Fruit fly (Drosophila melanogaster) whole organism, wandering third instar larva: ENCODE results near the gene CG6094.
A peak's percentile ranks its signal among the peaks of the same experiment; 100 is the strongest.

Experiments used
- Abd-B ChIP-seq: fragments of >200 bp; optimal IDR thresholded peaks from 2 replicates; lab custom pipeline; 2017; ENCODE audit warnings: missing biosample characterization, missing genetic modification characterization
- CG32264 ChIP-seq: fragments of 200-800 bp; sonication (Bioruptor generic); optimal IDR thresholded peaks from 2 replicates; lab custom pipeline; 2016; ENCODE audit warnings: missing biosample characterization, missing genetic modification characterization
- CG9705 ChIP-seq: fragments of 200-800 bp; sonication (Bioruptor generic); optimal IDR thresholded peaks from 2 replicates; lab custom pipeline; 2018; ENCODE audit warnings: missing biosample characterization, mild to moderate bottlenecking, missing genetic modification characterization
- CrebA ChIP-seq: fragments of 200-800 bp; sonication (Bioruptor generic); optimal IDR thresholded peaks from 2 replicates; lab custom pipeline; 2016; ENCODE audit warnings: missing biosample characterization, mild to moderate bottlenecking, missing genetic modification characterization, borderline replicate concordance
- Dfd ChIP-seq: fragments of >200 bp; optimal IDR thresholded peaks from 2 replicates; lab custom pipeline; 2017; ENCODE audit warnings: missing biosample characterization, missing genetic modification characterization
- GATAd ChIP-seq: sonication (Bioruptor generic); optimal IDR thresholded peaks from 2 replicates; lab custom pipeline; 2016; ENCODE audit warnings: missing biosample characterization, missing genetic modification characterization
- HLH106 ChIP-seq: fragments of 200-800 bp; optimal IDR thresholded peaks from 3 replicates; lab custom pipeline; 2019; ENCODE audit warnings: missing biosample characterization, mild to moderate bottlenecking, missing genetic modification characterization, moderate library complexity
- Hr78 ChIP-seq: fragments of >200 bp; optimal IDR thresholded peaks from 2 replicates; lab custom pipeline; 2017; ENCODE audit warnings: missing biosample characterization, missing genetic modification characterization
- Hr83 ChIP-seq: fragments of 200-300 bp; sonication (Bioruptor generic); optimal IDR thresholded peaks from 2 replicates; lab custom pipeline; 2016; ENCODE audit warnings: missing biosample characterization, mild to moderate bottlenecking, missing genetic modification characterization, moderate library complexity; ENCODE audit not compliant: poor library complexity, severe bottlenecking
- Jra ChIP-seq: sonication (Bioruptor generic); optimal IDR thresholded peaks from 2 replicates; lab custom pipeline; 2016; ENCODE audit warnings: missing biosample characterization, missing genetic modification characterization
- Mio ChIP-seq: sonication (Bioruptor generic); optimal IDR thresholded peaks from 2 replicates; lab custom pipeline; 2016; ENCODE audit warnings: missing biosample characterization, missing genetic modification characterization
- Myc ChIP-seq: fragments of >200 bp; optimal IDR thresholded peaks from 2 replicates; lab custom pipeline; 2017
- N ChIP-seq: fragments of >200 bp; optimal IDR thresholded peaks from 2 replicates; lab custom pipeline; 2018; ENCODE audit warnings: missing biosample characterization, missing external identifiers, missing genetic modification characterization
- OdsH ChIP-seq: fragments of 200-800 bp; sonication (Bioruptor generic); optimal IDR thresholded peaks from 2 replicates; lab custom pipeline; 2016; ENCODE audit warnings: missing biosample characterization, mild to moderate bottlenecking, missing genetic modification characterization
- Rel ChIP-seq, 2 experiments: fragments of 200-800 bp; sonication (Bioruptor generic) in 1 of 2; optimal IDR thresholded peaks; 2 replicates in 1 of 2; 3 replicates in 1 of 2; lab custom pipeline; 2016 to 2019; ENCODE audit warnings: mild to moderate bottlenecking in 2 of 2, missing biosample characterization in 2 of 2, missing genetic modification characterization in 2 of 2, moderate library complexity in 1 of 2
- Sp1 ChIP-seq: fragments of 200-800 bp; sonication (Bioruptor generic); optimal IDR thresholded peaks from 3 replicates; lab custom pipeline; 2019; ENCODE audit warnings: missing biosample characterization, mild to moderate bottlenecking, missing genetic modification characterization, moderate library complexity
- Vsx2 ChIP-seq: fragments of 200-300, 225-300 bp; sonication (Bioruptor generic); optimal IDR thresholded peaks from 2 replicates; lab custom pipeline; 2018; ENCODE audit warnings: missing biosample characterization, missing genetic modification characterization; ENCODE audit not compliant: partially characterized antibody
- br ChIP-seq: fragments of 200-800 bp; sonication (Bioruptor generic); optimal IDR thresholded peaks from 2 replicates; lab custom pipeline; 2016; ENCODE audit warnings: missing biosample characterization, missing genetic modification characterization
- brk ChIP-seq: fragments of 200-800 bp; sonication (Bioruptor generic); optimal IDR thresholded peaks from 2 replicates; lab custom pipeline; 2016; ENCODE audit warnings: missing biosample characterization, mild to moderate bottlenecking, missing genetic modification characterization
- dl ChIP-seq, 2 experiments: fragments of 175-275, 200-275 bp in 1 of 2; fragments of 200-275 bp in 1 of 2; sonication (Bioruptor generic); optimal IDR thresholded peaks; lab custom pipeline; 2018; ENCODE audit warnings: mild to moderate bottlenecking in 2 of 2, missing biosample characterization in 2 of 2, missing genetic modification characterization in 2 of 2, moderate library complexity in 2 of 2; ENCODE audit not compliant: partially characterized antibody in 2 of 2, insufficient read depth in 1 of 2
- dmrt93B ChIP-seq: fragments of 200-800 bp; sonication (Bioruptor generic); optimal IDR thresholded peaks from 2 replicates; lab custom pipeline; 2018; ENCODE audit warnings: missing biosample characterization, mild to moderate bottlenecking, missing genetic modification characterization
- ey ChIP-seq: fragments of 200-800 bp; sonication (Bioruptor generic); optimal IDR thresholded peaks from 2 replicates; lab custom pipeline; 2016; ENCODE audit warnings: missing biosample characterization, missing genetic modification characterization
- foxo ChIP-seq, 2 experiments: fragments of 200-800 bp; sonication (Bioruptor generic); optimal IDR thresholded peaks; 2 replicates in 1 of 2; 3 replicates in 1 of 2; lab custom pipeline; 2016 to 2017; ENCODE audit warnings: missing biosample characterization in 2 of 2, missing genetic modification characterization in 2 of 2
- h ChIP-seq: fragments of 200-800 bp; sonication (Bioruptor generic); optimal IDR thresholded peaks from 3 replicates; lab custom pipeline; 2016; ENCODE audit warnings: missing biosample characterization, mild to moderate bottlenecking, missing genetic modification characterization
- lola ChIP-seq: fragments of >200 bp; optimal IDR thresholded peaks from 2 replicates; lab custom pipeline; 2017; ENCODE audit warnings: missing biosample characterization, missing genetic modification characterization
- pan ChIP-seq: fragments of >200 bp; optimal IDR thresholded peaks from 2 replicates; lab custom pipeline; 2017
- psq ChIP-seq: fragments of 200-800 bp; sonication (Bioruptor generic); optimal IDR thresholded peaks from 3 replicates; lab custom pipeline; 2017; ENCODE audit warnings: missing biosample characterization, mild to moderate bottlenecking, missing genetic modification characterization, moderate library complexity
- sage ChIP-seq: fragments of 200-800 bp; sonication (Bioruptor generic); optimal IDR thresholded peaks from 2 replicates; lab custom pipeline; 2016; ENCODE audit warnings: missing biosample characterization, mild to moderate bottlenecking, missing genetic modification characterization
- tai ChIP-seq: sonication (Bioruptor generic); optimal IDR thresholded peaks from 2 replicates; lab custom pipeline; 2016; ENCODE audit warnings: missing biosample characterization, missing genetic modification characterization
- usp ChIP-seq: fragments of >200 bp; optimal IDR thresholded peaks from 2 replicates; lab custom pipeline; 2017; ENCODE audit warnings: missing biosample characterization, missing genetic modification characterization
- woc ChIP-seq: sonication (Bioruptor generic); optimal IDR thresholded peaks from 2 replicates; lab custom pipeline; 2016; ENCODE audit warnings: missing biosample characterization, mild to moderate bottlenecking, missing genetic modification characterization

CG6094 gene

DNA sequence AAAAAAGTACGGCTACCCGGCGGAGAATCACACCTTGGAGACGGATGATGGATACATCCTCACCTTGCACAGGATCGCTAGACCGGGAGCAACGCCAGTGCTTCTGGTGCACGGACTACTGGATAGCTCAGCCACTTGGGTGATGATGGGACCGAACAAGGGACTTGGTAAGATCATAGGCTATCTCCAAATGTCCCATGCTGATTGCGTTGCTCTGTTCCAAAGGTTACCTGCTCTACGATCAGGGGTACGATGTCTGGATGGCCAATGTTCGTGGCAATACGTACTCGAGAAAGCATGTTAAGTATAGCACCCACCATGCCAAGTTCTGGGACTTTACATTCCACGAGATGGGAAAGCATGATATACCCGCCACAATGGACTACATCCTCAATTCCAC, 23.2 kb downstream of the CG6094 start:
- TF ChIP-seq Hr83 (no peak), Abd-B (GFP tag; lab: Kevin White, UChicago) (no peak), tai (GFP tag; lab: Kevin White, UChicago) (no peak), brk (GFP tag; lab: Kevin White, UChicago) (no peak), Jra (GFP tag; lab: Kevin White, UChicago) (no peak), GATAd (GFP tag; lab: Kevin White, UChicago) (no peak), foxo (GFP tag; optimal IDR thresholded peaks at IDR 0.05; lab: Kevin White, UChicago) (no peak), sage (no peak), pan (lab: Kevin White, UChicago) (no peak), Mio (GFP tag; lab: Kevin White, UChicago) (no peak), CrebA (GFP tag; lab: Kevin White, UChicago) (no peak), Rel (GFP tag; optimal IDR thresholded peaks at IDR 0.05; lab: Kevin White, UChicago) (no peak), Rel (tag; optimal IDR thresholded peaks at IDR 0.05; lab: Kevin White, UChicago) (no peak), dmrt93B (GFP tag; lab: Kevin White, UChicago) (no peak), CG32264 (GFP tag; lab: Kevin White, UChicago) (no peak), Dfd (GFP tag; lab: Kevin White, UChicago) (no peak), psq (GFP tag; lab: Kevin White, UChicago) (no peak), Vsx2 (no peak), OdsH (GFP tag; lab: Kevin White, UChicago) (no peak), woc (no peak), lola (no peak)

DNA sequence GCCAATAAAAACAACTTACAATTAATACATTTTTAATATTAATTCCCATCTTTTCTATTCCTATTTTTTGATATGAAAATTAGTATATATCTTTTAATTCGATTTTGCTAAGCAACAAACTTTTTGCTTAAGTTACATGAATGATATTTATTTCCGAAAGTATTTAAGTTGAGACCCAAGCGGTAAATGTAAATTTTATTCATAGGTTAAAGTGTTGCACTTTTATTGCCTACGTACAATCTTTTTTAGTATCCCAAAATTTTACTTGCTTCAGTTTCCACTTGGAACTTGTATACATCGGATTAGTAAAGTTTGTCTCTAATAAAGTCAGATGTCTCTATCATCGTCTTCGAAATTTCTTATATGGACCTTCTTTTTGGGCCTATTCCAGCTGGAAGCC, 24.6 kb downstream of the CG6094 start, which contains the start of gene CG18301:
CG18301 (plus strand) TSS at position 301 of the 400 bp plus-strand sequence.
- TF ChIP-seq CG32264 (GFP tag; lab: Kevin White, UChicago) (no peak), Abd-B (GFP tag; lab: Kevin White, UChicago) (no peak), woc (no peak), tai (GFP tag; lab: Kevin White, UChicago) (no peak), Rel (GFP tag; optimal IDR thresholded peaks at IDR 0.05; lab: Kevin White, UChicago) (no peak), Rel (tag; optimal IDR thresholded peaks at IDR 0.05; lab: Kevin White, UChicago) (no peak), Hr78 (GFP tag; lab: Kevin White, UChicago) (no peak), dl (GFP tag; optimal IDR thresholded peaks at IDR 0.05; lab: Kevin White, UChicago; ENCODE audit: insufficient read depth in 1 of 2, partially characterized antibody in 2 of 2) (no peak), N (GFP tag; lab: Kevin White, UChicago) (no peak)

DNA sequence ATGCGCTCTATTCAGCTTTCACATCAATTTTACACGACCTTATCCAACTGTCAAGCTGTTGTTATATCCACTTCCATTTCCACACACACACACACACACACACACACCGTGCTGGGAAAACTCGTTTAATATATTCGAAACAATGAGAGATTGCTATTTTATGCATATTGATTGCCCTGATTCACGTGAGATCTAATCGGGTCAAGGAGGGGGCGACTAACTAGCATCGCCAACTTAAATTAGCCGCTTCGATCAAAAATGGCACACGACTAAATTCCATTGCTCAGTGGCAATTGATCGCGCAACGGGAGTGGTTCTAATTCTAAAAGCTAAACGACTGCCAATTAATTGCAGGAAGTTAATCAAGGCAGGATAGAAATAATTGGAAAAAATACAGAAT, 27.1 kb downstream of the CG6094 start, which contains the start of gene CG18302:
CG18302 (plus strand) TSS at position 301 of the 400 bp plus-strand sequence.
- no peak for TF ChIP-seq CG9705 (GFP tag; lab: Kevin White, UChicago)
- no peak for TF ChIP-seq Sp1 (GFP tag; lab: Kevin White, UChicago)
- no peak for TF ChIP-seq br (GFP tag; lab: Kevin White, UChicago)
- no peak for TF ChIP-seq OdsH (GFP tag; lab: Kevin White, UChicago)
- TF ChIP-seq ey (GFP tag; lab: Kevin White, UChicago), result no peak
- no peak for TF ChIP-seq Dfd (GFP tag; lab: Kevin White, UChicago)
- TF ChIP-seq CG32264 (GFP tag; lab: Kevin White, UChicago), result no peak
- no peak for TF ChIP-seq dl (GFP tag; optimal IDR thresholded peaks at IDR 0.05; lab: Kevin White, UChicago; ENCODE audit: insufficient read depth in 1 of 2, partially characterized antibody in 2 of 2)
- TF ChIP-seq Hr83, result no peak
- no peak for TF ChIP-seq Mio (GFP tag; lab: Kevin White, UChicago)
- TF ChIP-seq lola, result no peak
- TF ChIP-seq sage, result no peak
- no peak for TF ChIP-seq woc
- no peak for TF ChIP-seq Jra (GFP tag; lab: Kevin White, UChicago)
- TF ChIP-seq h (GFP tag; lab: Kevin White, UChicago), result no peak
- TF ChIP-seq Myc (lab: Kevin White, UChicago), result no peak
- no peak for TF ChIP-seq HLH106
- TF ChIP-seq, all 38 proteins: peak for 0

DNA sequence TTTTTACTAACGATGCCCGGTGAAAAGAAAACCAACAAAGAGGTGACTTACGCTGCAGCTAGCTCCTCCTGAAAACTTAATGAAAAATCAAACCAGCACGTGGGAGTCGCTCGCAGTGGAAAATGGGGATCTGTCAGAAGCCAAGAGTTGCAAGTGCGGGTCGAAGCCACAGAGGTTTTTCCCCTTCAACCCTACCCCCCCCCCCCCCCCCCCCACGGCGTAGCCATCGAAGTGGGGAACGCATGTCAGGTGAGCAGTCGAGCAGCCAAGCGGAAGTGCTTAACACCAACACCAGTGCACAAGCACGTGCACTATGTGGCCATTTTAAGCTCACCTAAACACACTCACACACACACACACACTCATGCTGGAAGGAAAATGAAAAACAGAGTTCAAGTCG, 32.5 kb downstream of the CG6094 start:
- TF ChIP-seq usp (GFP tag; lab: Kevin White, UChicago) (no peak), Dfd (GFP tag; lab: Kevin White, UChicago) (peak; percentile 82)
